Fruit fly (Drosophila melanogaster): Measurements from ENCODE around the gene CG7953.

The CG7953 gene

dm6 chr2L:13893439-13893838 is 45.7 kb downstream of the CG7953 start (continued):
- TF ChIP-seq Sox15 (GFP tag; optimal IDR thresholded peaks at IDR 0.05) (no peak), CG6276 (GFP tag; optimal IDR thresholded peaks at IDR 0.05) (no peak), Blimp-1 (GFP tag; optimal IDR thresholded peaks at IDR 0.05) (no peak), CG8319 (GFP tag; optimal IDR thresholded peaks at IDR 0.05) (no peak), ss (GFP tag; optimal IDR thresholded peaks at IDR 0.05) (peak in 1 of 2 experiments; percentile 71), Gug (GFP tag; IDR thresholded peaks at IDR 0.05) (no peak), Hr4 (GFP tag; optimal IDR thresholded peaks at IDR 0.05) (no peak), CG4318 (GFP tag; optimal IDR thresholded peaks at IDR 0.05) (no peak), fd59A (GFP tag; optimal IDR thresholded peaks at IDR 0.05) (peak; percentile 43), CG11294 (GFP tag; IDR thresholded peaks at IDR 0.05) (no peak), CG8632 (GFP tag; optimal IDR thresholded peaks at IDR 0.05) (peak; percentile 57), Eip93F (GFP tag; optimal IDR thresholded peaks at IDR 0.05) (no peak), OdsH (GFP tag; optimal IDR thresholded peaks at IDR 0.05) (no peak), CG7368 (GFP tag; optimal IDR thresholded peaks at IDR 0.05) (peak; percentile 35), CG32006 (GFP tag; optimal IDR thresholded peaks at IDR 0.05) (no peak), Hr38 (GFP tag; optimal IDR thresholded peaks at IDR 0.05) (no peak), Ets96B (tag; optimal IDR thresholded peaks at IDR 0.05) (peak; percentile 70), CG6792 (GFP tag; optimal IDR thresholded peaks at IDR 0.05) (peak; percentile 53), CG10631 (GFP tag; optimal IDR thresholded peaks at IDR 0.05) (no peak), CG10669 (GFP tag; optimal IDR thresholded peaks at IDR 0.05) (no peak), Lpt (GFP tag; optimal IDR thresholded peaks at IDR 0.05) (peak; percentile 20), vri (GFP tag; optimal IDR thresholded peaks at IDR 0.05) (no peak), salr (GFP tag; optimal IDR thresholded peaks at IDR 0.05) (peak in 1 of 2 experiments; percentile 39), fkh (GFP tag; optimal IDR thresholded peaks at IDR 0.05) (no peak), net (GFP tag; optimal IDR thresholded peaks at IDR 0.05) (no peak), dac (GFP tag; optimal IDR thresholded peaks at IDR 0.05) (no peak), eg (GFP tag; IDR thresholded peaks at IDR 0.05) (peak; percentile 59; the same call in 2 of the 3 replicates), CG16779 (tag; optimal IDR thresholded peaks at IDR 0.05) (peak; percentile 38), cyc (GFP tag; optimal IDR thresholded peaks at IDR 0.05) (no peak), CG6808 (GFP tag; optimal IDR thresholded peaks at IDR 0.05) (no peak)

Data from whole organism, prepupa.